Worm (Caenorhabditis elegans): ENCODE measurements around the gene ZC21.8.

- no peak for TF ChIP-seq lin-11 (tag; optimal IDR thresholded peaks at IDR 0.05)
- TF ChIP-seq mbf-1 (tag; optimal IDR thresholded peaks at IDR 0.05) = no peak
- no peak for TF ChIP-seq mdl-1 (tag; optimal IDR thresholded peaks at IDR 0.05)
- no peak for TF ChIP-seq ama-1 (optimal IDR thresholded peaks at IDR 0.05)
- no peak for TF ChIP-seq fos-1 (tag; optimal IDR thresholded peaks at IDR 0.05)
- TF ChIP-seq snpc-4 (tag; optimal IDR thresholded peaks at IDR 0.05) = no peak
These were observed 7.4 kb downstream of the ZC21.8 start for ce11 chrIII:8512279-8512942.

Data from whole organism, L2 larva.